Fruit fly (Drosophila melanogaster) whole organism, embryonic: ENCODE data around the gene RpS3.

Experiments used
- BEAF-32 ChIP-seq: fragments of 200-800 bp; sonication (Bioruptor generic); optimal IDR thresholded peaks from 3 replicates; lab custom pipeline; 2017; ENCODE audit warnings: missing biosample characterization, missing genetic modification characterization, mild to moderate bottlenecking, moderate library complexity, missing genetic modification reagents
- Blimp-1 ChIP-seq: fragments of 200-800 bp; sonication (Bioruptor generic); optimal IDR thresholded peaks from 3 replicates; lab custom pipeline; 2018; ENCODE audit warnings: missing biosample characterization, missing genetic modification characterization, mild to moderate bottlenecking, moderate library complexity, missing genetic modification reagents
- CG10543 ChIP-seq: fragments of 200-800 bp; sonication (Bioruptor generic); optimal IDR thresholded peaks from 3 replicates; lab custom pipeline; 2017; ENCODE audit warnings: missing biosample characterization, mild to moderate bottlenecking, missing genetic modification characterization, moderate library complexity
- CG10959 ChIP-seq: fragments of 200-800 bp; sonication (Bioruptor generic); IDR thresholded peaks from 2 replicates; pipeline ENCODE4 v1.3.6; 2022; ENCODE audit warnings: missing biosample characterization, missing genetic modification characterization
- CG11247 ChIP-seq: fragments of 200-800 bp; sonication (Bioruptor generic); IDR thresholded peaks from 2 replicates; pipeline ENCODE4 v1.3.6; 2022; ENCODE audit warnings: missing biosample characterization, missing genetic modification characterization
- CG13775 ChIP-seq: fragments of 200-800 bp; sonication (Bioruptor generic); optimal IDR thresholded peaks from 3 replicates; lab custom pipeline; 2017; ENCODE audit warnings: missing biosample characterization, mild to moderate bottlenecking, missing genetic modification characterization
- CG14667 ChIP-seq: fragments of 200-800 bp; sonication (Bioruptor generic); IDR thresholded peaks from 2 replicates; pipeline ENCODE4 v1.3.6; 2022; ENCODE audit warnings: missing biosample characterization, missing genetic modification characterization
- CG15011 ChIP-seq: fragments of 200-800 bp; sonication (Bioruptor generic); optimal IDR thresholded peaks from 3 replicates; lab custom pipeline; 2018; ENCODE audit warnings: missing biosample characterization, mild to moderate bottlenecking, missing genetic modification characterization
- CG17328 ChIP-seq: fragments of 200-800 bp; sonication (Bioruptor generic); IDR thresholded peaks from 2 replicates; pipeline ENCODE4 v1.3.6; 2022; ENCODE audit warnings: missing biosample characterization, missing genetic modification characterization
- CG2120 ChIP-seq: fragments of 200-800 bp; sonication (Bioruptor generic); optimal IDR thresholded peaks from 3 replicates; lab custom pipeline; 2016; ENCODE audit warnings: missing biosample characterization, missing genetic modification characterization
- CG32767 ChIP-seq: fragments of 200-800 bp; sonication (Bioruptor generic); IDR thresholded peaks from 2 replicates; pipeline ENCODE4 v1.3.6; 2022; ENCODE audit warnings: missing biosample characterization, missing genetic modification characterization
- CG3407 ChIP-seq: fragments of 200-800 bp; sonication (Bioruptor generic); optimal IDR thresholded peaks from 2 replicates; lab custom pipeline; 2018; ENCODE audit warnings: missing biosample characterization, mild to moderate bottlenecking, missing genetic modification characterization
- CG34422 ChIP-seq: fragments of 200-800 bp; sonication (Bioruptor generic); IDR thresholded peaks from 3 replicates; pipeline ENCODE4 v1.3.6; 2022; ENCODE audit warnings: missing biosample characterization, missing genetic modification characterization
- CG42726 ChIP-seq: fragments of 200-800 bp; sonication (Bioruptor generic); IDR thresholded peaks from 2 replicates; pipeline ENCODE4 v1.3.6; 2022; ENCODE audit warnings: missing biosample characterization, missing genetic modification characterization; ENCODE audit not compliant: partially characterized antibody
- CG7786 ChIP-seq: fragments of 200-800 bp; sonication (Bioruptor generic); optimal IDR thresholded peaks from 2 replicates; lab custom pipeline; 2016; ENCODE audit warnings: missing biosample characterization, missing genetic modification characterization
- CG9727 ChIP-seq: fragments of 200-800 bp; sonication (Bioruptor generic); optimal IDR thresholded peaks from 3 replicates; lab custom pipeline; 2017; ENCODE audit warnings: missing biosample characterization, mild to moderate bottlenecking, missing genetic modification characterization
- Dek ChIP-seq: fragments of 200-800 bp; sonication (Bioruptor generic); optimal IDR thresholded peaks from 3 replicates; lab custom pipeline; 2019; ENCODE audit warnings: missing biosample characterization, mild to moderate bottlenecking, missing genetic modification characterization, moderate library complexity
- Dref ChIP-seq: fragments of 200-800 bp; sonication (Bioruptor generic); IDR thresholded peaks from 2 replicates; pipeline ENCODE4 v1.3.6; 2022; ENCODE audit warnings: missing biosample characterization, missing genetic modification characterization
- GATAe ChIP-seq: fragments of 200-800 bp; sonication (Bioruptor generic); conservative IDR thresholded peaks from 2 replicates; pipeline ENCODE4 v1.3.6; 2022; ENCODE audit warnings: missing biosample characterization, missing genetic modification characterization
- Jarid2 ChIP-seq: fragments of 200-800 bp; sonication (Bioruptor generic); optimal IDR thresholded peaks from 3 replicates; lab custom pipeline; 2017; ENCODE audit warnings: mild to moderate bottlenecking, missing biosample characterization, missing genetic modification reagents, missing genetic modification characterization
- Lpt ChIP-seq: fragments of >200 bp; optimal IDR thresholded peaks from 2 replicates; lab custom pipeline; 2018; ENCODE audit warnings: missing biosample characterization, missing genetic modification characterization
- Meics ChIP-seq: fragments of 200-800 bp; sonication (Bioruptor generic); optimal IDR thresholded peaks from 2 replicates; lab custom pipeline; 2017; ENCODE audit warnings: missing biosample characterization, mild to moderate bottlenecking, missing genetic modification characterization
- NC2α ChIP-seq: fragments of 200-800 bp; sonication (Bioruptor generic); optimal IDR thresholded peaks from 2 replicates; lab custom pipeline; 2016; ENCODE audit warnings: missing biosample characterization, missing genetic modification characterization
- Neu2 ChIP-seq: fragments of 200-800 bp; sonication (Bioruptor generic); optimal IDR thresholded peaks from 3 replicates; lab custom pipeline; 2016; ENCODE audit warnings: missing biosample characterization, missing genetic modification characterization, borderline replicate concordance
- Nf-YB ChIP-seq: fragments of 200-800 bp; sonication (Bioruptor generic); optimal IDR thresholded peaks from 3 replicates; lab custom pipeline; 2019; ENCODE audit warnings: missing biosample characterization, mild to moderate bottlenecking, missing genetic modification characterization, moderate library complexity
- NfI ChIP-seq: fragments of 200-800 bp; sonication (Bioruptor generic); optimal IDR thresholded peaks from 3 replicates; lab custom pipeline; 2018; ENCODE audit warnings: missing biosample characterization, mild to moderate bottlenecking, missing genetic modification characterization, moderate library complexity
- Pdp1 ChIP-seq, 2 experiments: fragments of 200-800 bp; sonication (Bioruptor generic); optimal IDR thresholded peaks; 3 replicates each; lab custom pipeline; 2016; ENCODE audit warnings: missing biosample characterization in 2 of 2, missing genetic modification characterization in 2 of 2, mild to moderate bottlenecking in 1 of 2, moderate library complexity in 1 of 2
- Trl ChIP-seq, 3 experiments: fragments of >200 bp in 2 of 3; fragments of 200-800 bp in 1 of 3; sonication (Bioruptor generic) in 1 of 3; optimal IDR thresholded peaks; 2 replicates in 1 of 3; 3 replicates in 2 of 3; lab custom pipeline; 2016 to 2017; ENCODE audit warnings: missing biosample characterization in 1 of 3, missing genetic modification characterization in 1 of 3
- ara ChIP-seq: fragments of 200-800 bp; sonication (Bioruptor generic); IDR thresholded peaks from 2 replicates; pipeline ENCODE4 v1.3.6; 2022; ENCODE audit warnings: missing biosample characterization, missing genetic modification characterization
- cas ChIP-seq: fragments of 200-800 bp; sonication (Bioruptor generic); IDR thresholded peaks from 2 replicates; pipeline ENCODE4 v1.3.6; 2022; ENCODE audit warnings: missing biosample characterization, missing genetic modification characterization
- cg ChIP-seq: fragments of 200-800 bp; sonication (Bioruptor generic); optimal IDR thresholded peaks from 3 replicates; lab custom pipeline; 2019; ENCODE audit warnings: missing biosample characterization, mild to moderate bottlenecking, missing genetic modification characterization, moderate library complexity
- crp ChIP-seq, 2 experiments: fragments of 200-800 bp; sonication (Bioruptor generic); optimal IDR thresholded peaks; 2 replicates in 1 of 2; 3 replicates in 1 of 2; lab custom pipeline; 2017; ENCODE audit warnings: missing biosample characterization in 2 of 2, missing genetic modification characterization in 2 of 2, mild to moderate bottlenecking in 1 of 2, moderate library complexity in 1 of 2
- dan ChIP-seq: fragments of 200-800 bp; sonication (Bioruptor generic); IDR thresholded peaks from 2 replicates; pipeline ENCODE4 v1.3.6; 2022; ENCODE audit warnings: missing biosample characterization, missing genetic modification characterization
- dm ChIP-seq: fragments of 200-800 bp; sonication (Bioruptor generic); optimal IDR thresholded peaks from 3 replicates; lab custom pipeline; 2016; ENCODE audit warnings: missing biosample characterization, missing genetic modification characterization
- fd102C ChIP-seq: fragments of 200-800 bp; sonication (Bioruptor generic); optimal IDR thresholded peaks from 2 replicates; lab custom pipeline; 2018; ENCODE audit warnings: missing biosample characterization, mild to moderate bottlenecking, missing genetic modification characterization, moderate library complexity
- fd3F ChIP-seq: fragments of 200-800 bp; sonication (Bioruptor generic); optimal IDR thresholded peaks from 2 replicates; lab custom pipeline; 2018; ENCODE audit warnings: missing biosample characterization, mild to moderate bottlenecking, missing genetic modification characterization, moderate library complexity
- hb ChIP-seq: fragments of 200-800 bp; sonication (Bioruptor generic); IDR thresholded peaks from 3 replicates; pipeline ENCODE4 v1.3.6; 2022; ENCODE audit warnings: missing biosample characterization, missing genetic modification characterization; ENCODE audit not compliant: partially characterized antibody
- mld ChIP-seq: fragments of 200-800 bp; sonication (Bioruptor generic); IDR thresholded peaks from 3 replicates; pipeline ENCODE4 v1.3.6; 2022; ENCODE audit warnings: missing biosample characterization, missing genetic modification characterization; ENCODE audit not compliant: partially characterized antibody
- nom ChIP-seq: fragments of 200-800 bp; sonication (Bioruptor generic); optimal IDR thresholded peaks from 2 replicates; lab custom pipeline; 2017; ENCODE audit warnings: missing biosample characterization, missing genetic modification characterization, mild to moderate bottlenecking, moderate library complexity, missing genetic modification reagents
- phol ChIP-seq: fragments of 200-800 bp; sonication (Bioruptor generic); optimal IDR thresholded peaks from 3 replicates; lab custom pipeline; 2018; ENCODE audit warnings: missing biosample characterization, mild to moderate bottlenecking, missing genetic modification characterization, moderate library complexity
- sd ChIP-seq: fragments of 200-800 bp; sonication (Bioruptor generic); optimal IDR thresholded peaks from 3 replicates; lab custom pipeline; 2018; ENCODE audit warnings: missing biosample characterization, mild to moderate bottlenecking, missing genetic modification characterization, moderate library complexity
- seq ChIP-seq: fragments of 200-800 bp; sonication (Bioruptor generic); IDR thresholded peaks from 2 replicates; pipeline ENCODE4 v1.3.6; 2022; ENCODE audit warnings: missing biosample characterization, missing genetic modification characterization
- slbo ChIP-seq: fragments of 200-800 bp; sonication (Bioruptor generic); IDR thresholded peaks from 2 replicates; pipeline ENCODE4 v1.3.6; 2022; ENCODE audit warnings: missing biosample characterization, missing genetic modification characterization
- sna ChIP-seq: fragments of 200-800 bp; sonication (Bioruptor generic); IDR thresholded peaks from 2 replicates; pipeline ENCODE4 v1.3.6; 2022; ENCODE audit warnings: missing biosample characterization, missing genetic modification characterization; ENCODE audit not compliant: partially characterized antibody
- tll ChIP-seq, 2 experiments: fragments of 200-800 bp in 1 of 2; fragments of >200 bp in 1 of 2; sonication (Bioruptor generic) in 1 of 2; optimal IDR thresholded peaks; 2 replicates each; lab custom pipeline; 2017 to 2019; ENCODE audit warnings: missing biosample characterization in 2 of 2, missing genetic modification characterization in 2 of 2, mild to moderate bottlenecking in 1 of 2, moderate library complexity in 1 of 2
- toy ChIP-seq: fragments of 200-800 bp; sonication (Bioruptor generic); IDR thresholded peaks from 2 replicates; pipeline ENCODE4 v1.3.6; 2022; ENCODE audit warnings: missing biosample characterization, missing genetic modification characterization
- wdn ChIP-seq: fragments of 200-800 bp; sonication (Bioruptor generic); IDR thresholded peaks from 2 replicates; pipeline ENCODE4 v1.3.6; 2022; ENCODE audit warnings: missing biosample characterization, missing genetic modification characterization
- zfh1 ChIP-seq: fragments of 200-800 bp; sonication (Bioruptor generic); IDR thresholded peaks from 3 replicates; pipeline ENCODE4 v1.3.6; 2022; ENCODE audit warnings: missing biosample characterization, missing genetic modification characterization

Gene RpS3

DNA sequence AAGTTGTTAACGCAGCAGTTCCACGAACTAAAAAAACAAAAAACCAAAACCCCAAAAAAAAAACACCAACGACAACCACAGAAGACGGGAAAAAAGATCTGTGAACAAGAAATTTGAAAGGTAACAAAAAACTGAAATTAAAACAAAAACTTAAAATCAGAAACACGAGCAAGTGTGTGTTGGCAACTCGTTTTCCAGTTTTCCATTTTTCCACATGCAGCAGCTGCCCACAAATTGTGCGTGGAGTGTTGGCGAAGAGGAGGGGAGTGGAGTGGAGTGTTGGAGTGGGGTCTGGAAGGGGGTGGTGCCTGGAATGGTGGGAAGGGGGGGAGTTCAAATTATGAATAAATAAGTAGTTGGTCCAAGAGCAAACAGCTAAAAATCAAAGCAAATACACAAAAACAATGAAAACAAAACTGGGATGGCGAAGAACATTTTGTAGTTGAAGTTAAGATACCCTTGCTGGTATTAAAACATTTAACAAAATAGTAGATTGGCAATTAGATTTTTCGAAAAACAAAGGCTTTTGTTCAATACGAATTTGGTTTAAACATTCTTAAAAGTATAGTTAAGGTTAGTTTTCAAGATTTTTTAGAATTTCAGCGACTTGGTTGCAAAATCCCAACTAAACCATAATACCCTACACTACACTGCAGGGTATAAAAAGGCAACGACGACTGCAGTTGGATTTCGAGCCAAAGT lies 25.1 kb upstream of the RpS3 start (continued):
- TF ChIP-seq sd (tag; lab: Kevin White, UChicago), result no peak
- no peak for TF ChIP-seq Jarid2
- no peak for TF ChIP-seq seq
- no peak for TF ChIP-seq Dek
- TF ChIP-seq fd3F (GFP tag; lab: Kevin White, UChicago), result no peak
- TF ChIP-seq Meics (GFP tag; lab: Kevin White, UChicago), result peak; percentile 34
- TF ChIP-seq NfI (GFP tag; lab: Kevin White, UChicago), result peak; percentile 40
- no peak for TF ChIP-seq Trl (optimal IDR thresholded peaks at IDR 0.05; lab: Kevin White, UChicago)
- TF ChIP-seq Trl (GFP tag; optimal IDR thresholded peaks at IDR 0.05; lab: Kevin White, UChicago), result peak; percentile 29
- TF ChIP-seq cg (GFP tag; lab: Kevin White, UChicago), result peak; percentile 43
- no peak for TF ChIP-seq toy (GFP tag; lab: Robert Waterston, UW)
- no peak for TF ChIP-seq ara (GFP tag; lab: Robert Waterston, UW)
- TF ChIP-seq Dref (GFP tag; lab: Robert Waterston, UW), result no peak
- no peak for TF ChIP-seq slbo (GFP tag; lab: Robert Waterston, UW)
- TF ChIP-seq dan (GFP tag; lab: Robert Waterston, UW), result no peak
- no peak for TF ChIP-seq hb (GFP tag; lab: Robert Waterston, UW)
- TF ChIP-seq CG3407, result peak; percentile 51
- TF ChIP-seq CG34422 (GFP tag; lab: Robert Waterston, UW), result no peak
- no peak for TF ChIP-seq zfh1
- TF ChIP-seq CG15011 (GFP tag; lab: Kevin White, UChicago), result no peak
- TF ChIP-seq CG7786 (GFP tag; lab: Kevin White, UChicago), result peak; percentile 11
- peak; percentile 40 for TF ChIP-seq CG9727 (GFP tag; lab: Kevin White, UChicago)
- TF ChIP-seq GATAe (GFP tag; lab: Robert Waterston, UW), result no peak
- TF ChIP-seq CG14667 (GFP tag; lab: Robert Waterston, UW), result no peak
- TF ChIP-seq CG11247 (GFP tag; lab: Robert Waterston, UW), result peak; percentile 13; the same call in 1 of the 2 replicates
- TF ChIP-seq mld, result no peak
- peak; percentile 46 for TF ChIP-seq NC2α (GFP tag; lab: Kevin White, UChicago)
- no peak for TF ChIP-seq Nf-YB (GFP tag; lab: Kevin White, UChicago)
- no peak for TF ChIP-seq CG42726 (GFP tag; lab: Robert Waterston, UW)
- peak; percentile 72 for TF ChIP-seq phol (tag; lab: Kevin White, UChicago)
- no peak for TF ChIP-seq Lpt (GFP tag; lab: Kevin White, UChicago)
- no peak for TF ChIP-seq sna
- TF ChIP-seq CG10959, result no peak
- TF ChIP-seq Blimp-1, result peak; percentile 56
- peak; percentile 30 for TF ChIP-seq CG2120 (GFP tag; lab: Kevin White, UChicago)
- no peak for TF ChIP-seq cas (GFP tag; lab: Robert Waterston, UW)
- TF ChIP-seq CG17328 (GFP tag; lab: Robert Waterston, UW), result peak; percentile 47
- no peak for TF ChIP-seq dm (GFP tag; lab: Kevin White, UChicago)
- no peak for TF ChIP-seq wdn (GFP tag; lab: Robert Waterston, UW)
- TF ChIP-seq CG10543 (GFP tag; lab: Kevin White, UChicago), result no peak
- no peak for TF ChIP-seq nom (GFP tag; lab: Kevin White, UChicago)
- TF ChIP-seq CG13775 (GFP tag; lab: Kevin White, UChicago), result peak; percentile 30
- TF ChIP-seq Neu2 (GFP tag; lab: Kevin White, UChicago), result no peak
- 0 out of 2 replicates have a peak, but pooled peaks have one; percentile 34 for TF ChIP-seq CG32767 (GFP tag; lab: Robert Waterston, UW)
- TF ChIP-seq fd102C, result no peak
- TF ChIP-seq BEAF-32 (GFP tag; lab: Kevin White, UChicago), result no peak
- TF ChIP-seq tll (GFP tag; optimal IDR thresholded peaks at IDR 0.05; lab: Kevin White, UChicago), result no peak
- TF ChIP-seq Pdp1 (GFP tag; optimal IDR thresholded peaks at IDR 0.05; lab: Kevin White, UChicago), result peak; percentile 21 to 25
- TF ChIP-seq crp (GFP tag; optimal IDR thresholded peaks at IDR 0.05; lab: Kevin White, UChicago), result no peak
